Fruit fly (Drosophila melanogaster): ENCODE results near the gene CG14710.

The CG14710 gene

DNA sequence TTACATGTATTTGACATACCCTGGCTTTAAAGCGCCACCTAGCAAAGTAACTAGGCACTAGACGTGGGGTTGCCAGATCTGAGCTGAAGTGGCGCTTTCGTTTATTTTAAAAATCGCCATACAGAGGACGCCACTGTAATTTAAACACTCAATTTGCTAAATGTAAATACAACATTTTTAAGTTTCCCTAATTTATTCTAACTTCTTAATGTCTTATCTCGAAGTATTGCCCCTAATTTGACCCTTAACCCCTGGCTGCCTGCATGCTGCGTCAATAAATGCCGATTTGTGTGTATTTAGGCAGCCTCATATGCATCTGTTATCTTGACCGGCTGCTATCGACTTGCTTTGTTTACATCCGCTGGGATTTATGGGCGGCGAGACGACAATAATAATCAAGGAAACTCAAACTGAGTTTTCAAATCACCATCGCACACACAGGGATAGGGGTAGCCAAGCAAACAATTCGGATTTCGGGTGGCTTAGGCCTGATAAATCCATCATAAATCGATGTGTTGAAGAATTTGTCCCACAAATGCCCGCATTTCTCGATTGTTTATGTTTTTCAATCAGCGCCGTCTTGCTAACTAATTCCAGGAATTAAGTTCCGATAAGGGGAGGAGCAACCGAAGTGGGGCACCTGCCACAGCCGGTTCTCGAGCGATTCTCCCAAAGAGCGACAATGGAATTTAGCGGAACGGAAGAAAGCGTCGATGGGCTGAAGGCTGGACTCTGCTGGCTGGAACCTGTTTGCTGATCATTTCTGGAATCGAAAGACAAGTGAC lies 6.4 kb upstream of the CG14710 start (continued):
- TF ChIP-seq Jarid2 (GFP tag; optimal IDR thresholded peaks at IDR 0.05) (peak; percentile 23), vfl (GFP tag; optimal IDR thresholded peaks at IDR 0.05) (no peak), vnd (GFP tag; IDR thresholded peaks at IDR 0.05; ENCODE audit: partially characterized antibody) (no peak), CG5245 (GFP tag; optimal IDR thresholded peaks at IDR 0.05) (peak; percentile 83), BEAF-32 (GFP tag; optimal IDR thresholded peaks at IDR 0.05) (peak; percentile 16), Dll (GFP tag; IDR thresholded peaks at IDR 0.05; ENCODE audit: partially characterized antibody) (no peak), ci (GFP tag; IDR thresholded peaks at IDR 0.05) (peak; percentile 68; the same call in 2 of the 3 replicates), B-H1 (GFP tag; IDR thresholded peaks at IDR 0.05) (no peak; the same call in 2 of the 3 replicates), run (tag; optimal IDR thresholded peaks at IDR 0.05) (no peak), CrebB (tag; optimal IDR thresholded peaks at IDR 0.05) (no peak), CG1832 (GFP tag; optimal IDR thresholded peaks at IDR 0.05) (no peak), CG6813 (GFP tag; optimal IDR thresholded peaks at IDR 0.05) (peak; percentile 34), CG10274 (GFP tag; optimal IDR thresholded peaks at IDR 0.05) (no peak), lola (GFP tag; optimal IDR thresholded peaks at IDR 0.05) (peak in 1 of 3 experiments; percentile 32), CG15601 (tag; optimal IDR thresholded peaks at IDR 0.05) (peak; percentile 46), Elba2 (GFP tag; optimal IDR thresholded peaks at IDR 0.05) (peak; percentile 9), C15 (GFP tag; IDR thresholded peaks at IDR 0.05) (no peak), CG1647 (GFP tag; optimal IDR thresholded peaks at IDR 0.05) (peak; percentile 69), kay (GFP tag; optimal IDR thresholded peaks at IDR 0.05) (no peak), Bteb2 (GFP tag; optimal IDR thresholded peaks at IDR 0.05) (peak; percentile 22), CG7963 (GFP tag; IDR thresholded peaks at IDR 0.05; ENCODE audit: partially characterized antibody) (peak; percentile 25; the same call in 1 of the 3 replicates), CG4820 (GFP tag; optimal IDR thresholded peaks at IDR 0.05) (peak; percentile 72), NFAT (GFP tag; IDR thresholded peaks at IDR 0.05) (peak; percentile 93), CG14710 (tag; optimal IDR thresholded peaks at IDR 0.05) (peak; percentile 47), CG10366 (GFP tag; IDR thresholded peaks at IDR 0.05) (peak; percentile 66), Hand (GFP tag; optimal IDR thresholded peaks at IDR 0.05) (no peak), MTF-1 (GFP tag; optimal IDR thresholded peaks at IDR 0.05; ENCODE audit: borderline replicate concordance) (no peak), CG2875 (GFP tag; optimal IDR thresholded peaks at IDR 0.05) (no peak), Ada2b (GFP tag; IDR thresholded peaks at IDR 0.05) (peak; percentile 40; the same call in 1 of the 2 replicates), Dip3 (GFP tag; optimal IDR thresholded peaks at IDR 0.05) (peak; percentile 23), klu (GFP tag; IDR thresholded peaks at IDR 0.05) (no peak), mld (GFP tag; IDR thresholded peaks at IDR 0.05; ENCODE audit: partially characterized antibody) (no peak), eyg (GFP tag; optimal IDR thresholded peaks at IDR 0.05) (peak; percentile 40), tll (GFP tag; optimal IDR thresholded peaks at IDR 0.05) (peak in 1 of 2 experiments; percentile 66), Drgx (GFP tag; IDR thresholded peaks at IDR 0.05) (no peak), Stat92E (GFP tag; optimal IDR thresholded peaks at IDR 0.05) (peak in 1 of 3 experiments; percentile 44), CG18262 (tag; optimal IDR thresholded peaks at IDR 0.05) (peak; percentile 67), pros (GFP tag; optimal IDR thresholded peaks at IDR 0.05) (peak; percentile 83), Sry-δ (GFP tag; optimal IDR thresholded peaks at IDR 0.05) (peak; percentile 24), CG17186 (GFP tag; optimal IDR thresholded peaks at IDR 0.05) (no peak), CG30020 (tag; optimal IDR thresholded peaks at IDR 0.05) (no peak), Dip2 (GFP tag; IDR thresholded peaks at IDR 0.05) (peak; percentile 87), oc (tag; optimal IDR thresholded peaks at IDR 0.05) (peak; percentile 36), ato (GFP tag; IDR thresholded peaks at IDR 0.05; ENCODE audit: partially characterized antibody) (no peak), Neu2 (GFP tag; optimal IDR thresholded peaks at IDR 0.05; ENCODE audit: borderline replicate concordance) (no peak), Lpt (GFP tag; optimal IDR thresholded peaks at IDR 0.05) (no peak), CG2199 (GFP tag; IDR thresholded peaks at IDR 0.05) (peak; percentile 86; the same call in 2 of the 3 replicates)
